Worm (Caenorhabditis elegans) whole organism, mixed stage, embryonic: ENCODE data around the gene sams-5.

ENCODE experiments used
- ces-1 ChIP-seq: fragments of 150-350 bp; optimal IDR thresholded peaks from 2 replicates; lab custom pipeline; 2014; ENCODE audit warnings: missing biosample characterization, missing genetic modification reagents, missing genetic modification characterization
- nhr-28 ChIP-seq: fragments of 150-350 bp; optimal IDR thresholded peaks from 2 replicates; lab custom pipeline; 2014; ENCODE audit warnings: missing biosample characterization, missing genetic modification characterization
- nhr-76 ChIP-seq: sonication (generic microtip); optimal IDR thresholded peaks from 2 replicates; lab custom pipeline; 2017; ENCODE audit warnings: missing biosample characterization, missing genetic modification characterization
- unc-62 ChIP-seq: fragments of 150-350 bp; optimal IDR thresholded peaks from 2 replicates; lab custom pipeline; 2014; ENCODE audit warnings: missing biosample characterization, missing genetic modification reagents, missing genetic modification characterization

ce11 chrIV:6269346-6269745, 10.0 kb downstream of the sams-5 start, which contains the start of gene srv-30:
- TF ChIP-seq unc-62 (GFP tag; lab: Kevin White, UChicago): no peak
- no peak for TF ChIP-seq ces-1 (GFP tag; lab: Kevin White, UChicago)
- no peak for TF ChIP-seq nhr-28 (tag; lab: Kevin White, UChicago)
- no peak for TF ChIP-seq nhr-76 (tag; lab: Kevin White, UChicago)
